Worm (Caenorhabditis elegans) whole organism, young adult: ENCODE measurements around the gene iglr-1.

ENCODE experiments used
- B0019.2 ChIP-seq: fragments of 200-800 bp; sonication (Bioruptor generic); conservative IDR thresholded peaks from 2 replicates; pipeline ENCODE4 v1.3.6; 2022; ENCODE audit warnings: missing genetic modification reagents, missing genetic modification characterization, missing compliant biosample characterization
- F52B5.7 ChIP-seq: sonication (generic microtip); optimal IDR thresholded peaks from 2 replicates; lab custom pipeline; 2016; ENCODE audit warnings: mild to moderate bottlenecking, missing genetic modification characterization, missing compliant biosample characterization
- hrde-1 ChIP-seq: sonication (generic microtip); optimal IDR thresholded peaks from 2 replicates; lab custom pipeline; 2016; ENCODE audit warnings: missing genetic modification characterization, mild to moderate bottlenecking, missing compliant biosample characterization, moderate library complexity, missing genotype, missing genetic modification reagents, borderline replicate concordance

ce11 chrX:15036287-15036686 is 45.1 kb upstream of the iglr-1 start:
- TF ChIP-seq hrde-1 (tag; lab: Kevin White, UChicago) (no peak), F52B5.7 (tag; lab: Kevin White, UChicago) (no peak), B0019.2 (GFP tag; lab: Robert Waterston, UW) (no peak)
